Fruit fly (Drosophila melanogaster): ENCODE measurements around the gene Srp9.

dm6 chr3L:7904560-7904959 is 31.6 kb upstream of the Srp9 start:
- no peak for TF ChIP-seq CG4496 (GFP tag; IDR thresholded peaks at IDR 0.05)
- no peak for TF ChIP-seq CG8301 (tag; optimal IDR thresholded peaks at IDR 0.05)
- no peak for TF ChIP-seq CG34367 (tag; optimal IDR thresholded peaks at IDR 0.05)
- TF ChIP-seq CG10348 (GFP tag; IDR thresholded peaks at IDR 0.05) = no peak
- TF ChIP-seq fd96Ca (GFP tag; IDR thresholded peaks at IDR 0.05) = no peak
